Worm (Caenorhabditis elegans) whole organism, late embryonic: Measurements from ENCODE around the gene znfx-1.

ENCODE experiments used
- K09A11.1 ChIP-seq: sonication (generic microtip); optimal IDR thresholded peaks from 2 replicates; lab custom pipeline; 2017; ENCODE audit warnings: antibody characterized with exemption, mild to moderate bottlenecking, missing genetic modification characterization, missing compliant biosample characterization; ENCODE audit not compliant: insufficient read depth
- ceh-31 ChIP-seq: sonication (generic microtip); optimal IDR thresholded peaks from 2 replicates; lab custom pipeline; 2016; ENCODE audit warnings: missing genetic modification characterization, missing compliant biosample characterization
- ceh-34 ChIP-seq: sonication (generic microtip); optimal IDR thresholded peaks from 2 replicates; lab custom pipeline; 2016; ENCODE audit warnings: mild to moderate bottlenecking, missing genetic modification characterization, missing compliant biosample characterization
- ceh-45 ChIP-seq: fragments of 200-800 bp; sonication (Bioruptor generic); IDR thresholded peaks from 2 replicates; pipeline ENCODE4 v1.3.6; 2022; ENCODE audit warnings: missing genetic modification reagents, missing genetic modification characterization, missing compliant biosample characterization
- ets-4 ChIP-seq: sonication (generic microtip); optimal IDR thresholded peaks from 2 replicates; lab custom pipeline; 2016; ENCODE audit warnings: missing genetic modification characterization, missing compliant biosample characterization
- pha-4 ChIP-seq: fragments of 150-350 bp; optimal IDR thresholded peaks from 2 replicates; lab custom pipeline; 2018; ENCODE audit warnings: missing biosample characterization, missing genetic modification reagents, missing genetic modification characterization
- pqm-1 ChIP-seq: sonication (generic microtip); optimal IDR thresholded peaks from 2 replicates; lab custom pipeline; 2016; ENCODE audit warnings: missing genetic modification characterization, missing compliant biosample characterization
- ttx-3 ChIP-seq: sonication (generic microtip); optimal IDR thresholded peaks from 2 replicates; lab custom pipeline; 2016; ENCODE audit warnings: missing genetic modification reagents, missing genetic modification characterization, missing compliant biosample characterization
- ztf-16 ChIP-seq: sonication (generic microtip); optimal IDR thresholded peaks from 2 replicates; lab custom pipeline; 2017; ENCODE audit warnings: missing genetic modification characterization, missing compliant biosample characterization

DNA sequence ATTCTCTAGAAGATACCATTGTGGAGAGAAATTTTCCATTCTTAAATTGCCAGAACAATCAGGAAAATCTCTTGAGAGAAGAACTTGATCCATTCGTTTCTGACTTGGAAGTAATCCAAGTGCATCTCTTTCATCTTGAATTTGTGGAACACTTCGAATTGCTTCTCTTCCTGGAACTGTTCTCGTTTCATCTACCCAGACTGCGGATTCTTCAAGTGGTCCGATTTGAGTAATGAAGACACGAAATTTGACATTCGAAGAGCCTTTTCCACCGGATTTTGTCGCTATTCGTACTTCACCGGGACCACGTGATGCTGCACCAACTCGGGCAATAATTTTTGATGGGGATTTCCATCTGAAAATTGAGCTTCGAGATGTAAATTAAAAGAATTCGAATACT is 36.9 kb upstream of the znfx-1 start:
- no peak for TF ChIP-seq K09A11.1 (tag; lab: Kevin White, UChicago)
- no peak for TF ChIP-seq pqm-1 (tag; lab: Kevin White, UChicago)
- TF ChIP-seq ztf-16, result no peak
- TF ChIP-seq ets-4 (tag; lab: Kevin White, UChicago), result no peak
- TF ChIP-seq ttx-3, result no peak
- no peak for TF ChIP-seq ceh-34 (tag; lab: Kevin White, UChicago)
- no peak for TF ChIP-seq ceh-31 (tag; lab: Kevin White, UChicago)
- TF ChIP-seq ceh-45 (GFP tag; lab: Robert Waterston, UW), result no peak
- no peak for TF ChIP-seq pha-4
